Worm (Caenorhabditis elegans): ENCODE data around the gene dkf-2.

ce11 chrV:16814541-16815207 is 67.3 kb downstream of the dkf-2 start:
- no peak for TF ChIP-seq nhr-237 (tag; optimal IDR thresholded peaks at IDR 0.05)
- TF ChIP-seq elt-3 (tag; optimal IDR thresholded peaks at IDR 0.05): no peak
- TF ChIP-seq unc-62 (GFP tag; optimal IDR thresholded peaks at IDR 0.05): peak; percentile 16
- no peak for TF ChIP-seq lin-13 (tag; optimal IDR thresholded peaks at IDR 0.05)
- no peak for TF ChIP-seq nhr-76 (tag; optimal IDR thresholded peaks at IDR 0.05)
- TF ChIP-seq snpc-4 (tag; optimal IDR thresholded peaks at IDR 0.05): no peak
- no peak for TF ChIP-seq sptf-1 (tag; optimal IDR thresholded peaks at IDR 0.05)
- TF ChIP-seq lsy-2 (tag; optimal IDR thresholded peaks at IDR 0.05): no peak
- TF ChIP-seq mep-1 (tag; optimal IDR thresholded peaks at IDR 0.05): no peak
